Worm (Caenorhabditis elegans): ENCODE measurements around the gene F52H2.5.

DNA sequence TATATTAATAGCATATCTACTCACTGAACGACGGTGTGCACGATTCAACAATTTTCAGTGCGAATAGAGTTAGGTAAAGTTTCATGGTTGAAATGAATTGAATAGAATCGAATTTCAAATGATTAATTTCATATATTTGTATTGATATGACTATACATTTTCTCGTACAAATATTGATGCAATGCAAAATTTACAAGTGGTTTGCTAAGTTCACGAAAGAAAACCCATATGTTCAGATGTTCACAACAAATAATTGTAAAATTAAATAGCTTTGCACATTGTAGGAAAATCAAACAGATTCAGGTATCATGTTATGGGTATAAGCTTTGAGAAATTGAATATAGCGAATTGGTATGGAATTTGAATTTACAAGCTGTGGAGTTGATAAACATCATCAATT, 25.8 kb upstream of the F52H2.5 start, which contains the start of gene H01M10.2:
- TF ChIP-seq unc-62 (GFP tag; optimal IDR thresholded peaks at IDR 0.05), result no peak
- TF ChIP-seq snpc-4 (tag; optimal IDR thresholded peaks at IDR 0.05), result no peak
- TF ChIP-seq nhr-76 (tag; optimal IDR thresholded peaks at IDR 0.05), result no peak
- no peak for TF ChIP-seq M03D4.4 (tag; optimal IDR thresholded peaks at IDR 0.05)
